Worm (Caenorhabditis elegans) whole organism, dauer: Measurements from ENCODE around the gene sra-38.

Source experiments
- unc-62 ChIP-seq: sonication (generic microtip); optimal IDR thresholded peaks from 2 replicates; lab custom pipeline; 2017; ENCODE audit warnings: missing biosample characterization, missing genetic modification reagents, missing genetic modification characterization

Gene sra-38

DNA sequence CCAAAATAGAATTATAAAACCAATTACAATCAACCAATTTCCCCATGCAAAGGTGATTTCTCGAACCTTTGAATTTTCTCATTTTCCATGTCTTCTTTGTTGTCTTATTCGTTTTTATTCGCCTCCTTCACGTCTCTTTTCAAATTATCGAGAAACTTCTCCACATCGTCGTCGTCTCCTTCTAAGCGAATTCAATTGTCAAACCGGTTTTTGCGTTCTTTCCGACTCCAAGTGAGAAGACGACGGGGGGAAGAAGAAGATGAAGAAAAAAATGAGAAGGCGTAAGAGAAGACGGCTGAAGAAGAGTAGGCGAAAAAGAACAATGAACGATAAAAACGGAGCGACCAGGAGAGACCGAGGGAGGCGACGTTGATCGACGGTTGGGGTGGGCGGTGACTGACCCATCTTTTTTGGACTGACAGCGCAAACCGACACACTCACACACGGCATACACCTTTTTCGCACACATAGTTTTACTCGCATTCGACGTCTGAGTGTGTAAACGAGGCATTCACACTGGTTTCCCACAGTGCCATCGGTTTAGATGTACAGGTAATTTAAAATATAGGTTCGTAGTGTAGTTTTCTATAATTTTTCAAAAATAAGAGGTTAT is 20.5 kb upstream of the sra-38 start:
- no peak for TF ChIP-seq unc-62 (GFP tag; lab: Kevin White, UChicago)

DNA sequence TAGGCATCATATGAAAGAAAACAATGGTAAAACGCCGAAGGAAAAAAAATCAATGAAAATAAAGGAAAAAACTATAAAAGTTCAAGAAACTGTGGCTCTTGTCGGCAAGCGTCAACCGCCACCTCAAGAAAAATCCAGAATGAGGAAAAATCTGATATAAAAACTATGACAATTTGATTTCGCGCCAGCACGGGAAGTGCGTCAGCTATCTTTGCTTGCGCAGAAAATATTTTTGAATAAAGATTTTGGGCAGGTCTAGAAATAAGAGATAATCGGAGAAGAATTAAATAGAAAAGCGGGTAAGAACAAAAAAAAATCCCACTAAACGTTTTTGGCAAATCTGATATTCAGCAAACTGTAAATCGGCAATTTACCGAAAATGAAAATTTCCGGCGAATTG is 18.2 kb upstream of the sra-38 start:
- TF ChIP-seq unc-62 (GFP tag; lab: Kevin White, UChicago): no peak

DNA sequence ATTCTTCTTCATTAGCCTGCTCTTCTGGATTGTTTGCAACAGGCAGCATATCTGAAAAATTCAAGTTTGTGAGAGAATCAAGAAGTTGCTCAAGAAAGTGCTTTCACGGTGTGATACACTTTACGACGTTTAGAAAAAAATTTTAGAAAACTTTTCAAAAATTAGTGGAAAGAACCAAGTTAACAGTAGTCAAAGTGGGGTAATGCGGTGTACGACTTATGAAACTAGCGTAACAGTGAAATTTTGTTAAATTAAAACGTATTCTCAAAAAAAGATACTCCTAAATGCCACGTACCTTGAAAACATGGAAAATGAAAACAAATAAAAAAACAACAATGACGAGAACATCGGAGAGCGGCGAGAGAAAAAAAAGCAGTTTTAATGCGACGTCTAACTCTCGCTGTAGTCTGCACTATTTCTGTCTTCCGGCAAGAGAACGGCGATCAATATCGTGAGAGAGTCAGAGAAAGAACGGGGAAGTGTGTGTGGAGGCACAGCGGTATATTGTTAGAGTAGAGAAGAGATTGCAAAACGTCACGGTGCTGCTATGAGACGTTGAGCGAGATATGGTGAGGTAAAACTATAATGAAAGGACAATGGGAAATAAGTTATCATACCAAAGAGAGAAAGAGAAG is 17.3 kb upstream of the sra-38 start, which contains the start of gene ekl-5:
Gene ekl-5 (minus strand): TSS at position 51 of the 635 bp plus-strand sequence.
- no peak for TF ChIP-seq unc-62 (GFP tag; lab: Kevin White, UChicago)

DNA sequence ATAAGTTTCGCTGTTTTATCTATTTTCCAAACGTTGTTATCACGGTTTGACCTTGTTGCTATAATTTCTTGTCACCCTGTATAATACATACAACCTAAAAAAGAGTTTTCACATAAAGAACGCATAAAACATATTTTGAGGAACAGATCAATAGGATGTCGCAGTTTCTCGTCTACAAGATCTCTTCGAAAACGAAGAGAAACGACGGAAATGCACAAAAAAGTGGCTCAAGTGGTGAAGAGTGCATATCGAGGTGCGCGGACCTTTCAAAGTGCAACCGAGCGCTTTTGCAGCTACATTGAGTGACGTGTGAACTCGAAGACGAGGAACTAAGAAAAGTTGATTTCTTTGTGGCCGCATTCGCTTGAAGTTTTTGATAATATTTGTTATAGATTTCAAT is 14.3 kb upstream of the sra-38 start, which contains the start of gene Y26E6A.2:
Gene Y26E6A.2 (minus strand): TSS at position 101 of the 400 bp plus-strand sequence.
- no peak for TF ChIP-seq unc-62 (GFP tag; lab: Kevin White, UChicago)

DNA sequence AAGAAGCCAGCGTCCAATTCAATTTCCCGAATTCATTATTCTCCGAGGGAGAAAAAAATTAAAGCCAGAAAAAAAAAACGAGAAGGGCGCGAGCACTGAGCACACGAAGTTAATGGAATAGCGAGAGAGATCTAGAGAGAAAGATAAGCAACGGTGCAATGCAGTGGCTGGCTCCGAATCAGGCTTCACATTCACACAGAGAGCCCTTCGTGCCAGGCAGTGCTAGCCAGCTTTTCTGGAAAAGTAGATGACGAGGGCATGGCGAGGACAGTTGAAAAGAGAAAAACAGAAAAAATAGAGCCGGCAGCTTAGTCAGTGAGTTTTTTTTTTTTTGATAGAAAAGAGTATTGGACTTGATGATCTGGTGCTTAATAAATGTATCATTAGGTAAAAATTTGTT is 13.7 kb upstream of the sra-38 start:
- TF ChIP-seq unc-62 (GFP tag; lab: Kevin White, UChicago): no peak

DNA sequence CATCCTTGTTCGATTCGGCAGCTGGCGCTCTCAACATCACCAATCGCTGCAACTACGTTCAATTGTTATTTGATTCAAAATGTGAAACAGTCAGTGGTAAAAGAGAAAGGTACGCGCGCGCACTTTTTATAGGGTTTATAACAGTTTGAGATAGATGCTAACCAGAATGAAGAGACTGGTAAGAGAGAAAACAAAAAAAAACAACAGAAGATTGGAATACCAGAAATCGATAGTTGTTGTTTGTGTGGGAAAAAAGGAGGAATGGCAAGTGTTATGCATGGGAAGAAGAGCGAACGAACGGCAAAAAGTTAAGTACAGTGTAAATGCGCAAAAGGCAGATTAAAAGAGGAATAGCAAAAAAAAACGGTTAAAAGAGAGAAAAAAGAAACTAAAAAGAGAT is 9.9 kb upstream of the sra-38 start, which contains the start of gene Y26E6A.3:
Gene Y26E6A.3 (minus strand): TSS at position 101 of the 400 bp plus-strand sequence.
- no peak for TF ChIP-seq unc-62 (GFP tag; lab: Kevin White, UChicago)

DNA sequence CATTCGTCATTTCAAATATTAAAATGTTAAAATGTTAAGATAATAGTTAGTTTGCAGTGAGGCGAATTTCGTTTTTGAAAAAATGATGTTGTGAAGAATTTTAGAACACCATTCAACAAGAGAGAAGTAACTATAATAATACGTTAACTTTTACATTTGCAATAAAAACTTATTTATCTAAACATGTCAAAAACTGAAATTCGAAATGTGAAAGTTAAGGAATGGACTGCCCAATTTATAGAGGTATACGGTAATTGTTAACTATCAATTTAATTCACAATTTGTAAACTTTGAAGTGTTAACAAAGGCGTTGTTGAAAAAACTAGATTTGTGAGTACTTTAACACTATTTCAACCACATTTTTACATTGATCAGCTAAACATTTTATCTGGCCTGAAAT is 3.8 kb upstream of the sra-38 start:
- TF ChIP-seq unc-62 (GFP tag; lab: Kevin White, UChicago): no peak

DNA sequence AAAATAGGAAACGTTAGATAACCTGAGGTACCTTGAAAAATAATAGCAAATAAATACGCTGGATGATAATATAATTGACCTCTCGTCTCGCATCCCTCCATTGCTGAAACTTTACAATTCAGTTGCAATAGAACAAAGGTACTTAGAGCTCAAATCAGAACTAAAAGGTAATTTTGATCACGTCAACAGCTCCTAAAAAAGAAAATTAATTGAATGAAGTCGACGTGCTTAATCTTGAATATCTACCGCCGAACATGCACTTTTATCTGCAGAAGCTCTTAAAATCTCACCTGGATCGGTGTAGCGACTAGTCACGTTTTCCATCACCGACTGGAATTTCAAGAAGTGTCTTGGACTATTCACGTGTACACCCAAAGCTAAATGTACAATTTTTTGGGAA is 3.4 kb upstream of the sra-38 start, which contains the start of gene sra-39:
Gene sra-39 (minus strand): TSS at position 101 of the 400 bp plus-strand sequence.
- TF ChIP-seq unc-62 (GFP tag; lab: Kevin White, UChicago): no peak

DNA sequence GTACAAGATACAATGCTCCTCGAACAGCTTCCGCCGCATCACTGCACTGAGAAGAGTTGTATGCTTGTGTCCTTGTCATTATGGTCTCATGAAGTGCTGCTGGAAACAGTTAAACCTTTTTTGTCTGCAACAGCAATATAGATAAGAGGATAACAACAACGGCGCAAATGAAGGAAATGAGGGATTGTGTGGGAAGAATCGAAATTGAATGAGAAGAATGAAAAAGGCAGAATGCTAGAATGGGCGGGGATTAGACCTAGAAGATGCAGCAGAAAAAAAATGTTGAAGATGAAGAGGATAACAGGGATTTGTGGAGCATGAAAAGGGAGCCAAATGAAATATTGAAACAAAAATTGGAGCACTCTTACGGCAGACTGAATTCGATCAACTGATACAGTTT is 6.7 kb downstream of the sra-38 start, which contains the start of gene sra-37:
Gene sra-37 (minus strand): TSS at position 101 of the 400 bp plus-strand sequence.
- no peak for TF ChIP-seq unc-62 (GFP tag; lab: Kevin White, UChicago)

DNA sequence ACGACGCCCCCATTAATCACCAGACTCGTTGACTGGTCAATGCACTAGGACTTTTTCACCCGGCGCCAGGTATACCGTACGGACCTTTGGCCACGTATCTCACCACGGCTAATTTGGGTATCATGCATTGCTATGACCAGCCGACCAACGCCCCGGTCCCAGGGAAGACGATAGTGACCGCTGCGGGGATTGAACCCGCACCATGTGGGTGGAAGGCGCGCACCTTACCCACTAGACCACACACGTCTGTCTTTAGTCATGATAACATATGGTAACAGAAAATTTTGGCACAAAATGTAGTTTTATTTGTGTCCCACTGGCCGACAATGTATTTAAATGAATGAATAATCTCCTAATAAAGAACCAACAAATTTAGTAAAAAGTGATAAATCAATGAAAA is 13.8 kb downstream of the sra-38 start:
- no peak for TF ChIP-seq unc-62 (GFP tag; lab: Kevin White, UChicago)

DNA sequence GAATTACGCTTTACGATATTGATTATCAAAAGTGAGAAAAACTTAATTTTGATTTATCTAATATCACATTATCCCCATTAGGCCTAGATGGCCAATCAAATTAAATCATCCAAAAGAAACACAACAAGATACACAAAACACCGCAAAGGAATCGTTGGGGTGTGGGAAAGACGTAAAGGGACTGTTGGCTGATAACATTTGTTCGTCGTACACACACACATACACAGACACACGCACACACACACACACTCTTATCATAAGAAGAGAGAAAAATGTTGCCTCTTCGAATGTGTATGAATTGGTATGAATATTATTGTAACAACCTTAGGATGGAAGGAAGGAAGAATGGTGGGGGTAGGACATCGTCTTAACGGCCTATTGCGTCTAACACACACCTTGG is 14.8 kb downstream of the sra-38 start:
- TF ChIP-seq unc-62 (GFP tag; lab: Kevin White, UChicago): no peak

DNA sequence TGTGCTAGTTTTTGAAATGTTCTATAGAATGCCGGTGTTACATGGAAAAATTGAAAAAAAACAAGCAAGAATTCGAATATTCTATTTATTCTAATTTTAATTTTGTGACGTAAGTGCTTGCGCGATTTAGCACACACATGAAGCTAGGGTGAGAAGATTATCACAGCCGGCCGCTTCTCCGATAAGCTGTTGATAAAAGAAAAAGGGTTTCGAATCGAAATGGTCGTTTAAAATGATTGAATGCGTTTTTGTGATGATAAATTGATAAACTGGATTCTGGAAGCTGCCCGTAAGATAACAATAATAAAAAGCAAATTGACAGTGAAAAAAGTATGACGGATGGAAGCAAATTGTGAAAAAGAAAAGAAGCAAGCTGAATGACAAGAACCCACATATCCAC is 15.8 kb downstream of the sra-38 start:
- no peak for TF ChIP-seq unc-62 (GFP tag; lab: Kevin White, UChicago)

DNA sequence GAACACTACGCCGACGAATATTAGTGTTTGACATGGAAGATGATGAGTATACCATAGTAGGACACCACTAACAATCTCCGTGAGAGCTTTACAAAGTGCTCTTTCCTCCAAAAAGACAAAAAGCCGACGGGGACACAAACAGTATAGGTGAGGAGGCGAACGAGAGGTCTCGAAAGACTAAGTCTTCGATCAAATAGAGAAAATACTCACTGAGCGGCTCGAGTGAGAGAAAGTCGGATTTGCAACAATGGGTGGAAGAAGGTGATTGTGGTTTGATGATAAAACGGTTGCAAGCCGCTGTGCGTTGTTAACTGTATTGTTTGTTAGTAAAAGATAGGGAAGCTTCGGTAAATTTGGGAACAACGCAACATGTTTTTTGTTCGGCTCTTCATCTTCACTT is 17.3 kb downstream of the sra-38 start, which contains the start of gene hlb-1:
Gene hlb-1 (minus strand): TSS at position 101 of the 400 bp plus-strand sequence.
- no peak for TF ChIP-seq unc-62 (GFP tag; lab: Kevin White, UChicago)

DNA sequence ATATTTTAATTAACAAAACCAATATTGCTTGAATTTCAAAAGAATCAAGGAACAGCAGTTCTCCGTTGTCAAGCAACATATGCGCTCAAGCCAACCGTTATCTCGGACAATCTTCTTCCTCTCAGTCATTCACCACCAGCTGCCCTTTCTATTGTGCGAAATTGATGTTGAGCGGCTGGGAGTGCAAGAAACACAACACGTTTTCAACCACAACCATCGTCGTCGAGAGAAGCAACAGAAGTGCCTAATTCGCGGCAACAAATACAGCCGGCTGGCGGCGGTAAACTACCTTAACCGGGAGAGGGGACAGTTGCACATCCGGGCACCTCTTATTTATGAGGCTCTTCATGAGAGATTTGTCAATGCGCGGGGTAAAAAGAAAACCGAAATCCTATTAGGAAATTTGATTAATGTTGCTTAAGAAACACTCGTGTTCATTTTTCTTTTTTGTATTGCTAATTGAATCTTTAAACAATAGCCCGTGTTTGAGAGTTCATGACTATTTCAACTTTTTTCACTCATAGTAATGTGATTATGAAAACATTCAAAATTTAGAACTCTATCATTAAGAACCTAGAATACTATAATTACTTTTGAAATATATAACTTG is 18.1 kb downstream of the sra-38 start:
- TF ChIP-seq unc-62 (GFP tag; lab: Kevin White, UChicago): no peak

DNA sequence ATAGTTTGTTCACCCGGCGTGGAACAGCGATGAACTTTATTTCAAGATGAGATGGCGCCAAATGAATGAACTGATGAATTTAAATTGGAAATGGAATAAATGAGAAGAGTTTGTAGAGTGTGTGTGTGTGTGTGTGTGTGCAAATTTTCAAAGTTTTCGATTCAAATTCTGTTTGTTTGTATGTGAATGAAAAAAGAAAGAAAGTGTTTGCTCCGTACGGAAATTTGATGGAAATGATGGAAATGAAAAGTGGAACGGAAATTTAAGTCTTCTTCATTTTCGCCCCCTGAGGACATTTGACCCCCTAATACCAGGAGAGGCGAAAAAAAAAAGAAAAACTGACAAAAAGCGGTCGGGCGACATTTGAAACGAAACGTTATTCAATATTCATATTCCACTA is 21.9 kb downstream of the sra-38 start:
- TF ChIP-seq unc-62 (GFP tag; lab: Kevin White, UChicago): no peak

DNA sequence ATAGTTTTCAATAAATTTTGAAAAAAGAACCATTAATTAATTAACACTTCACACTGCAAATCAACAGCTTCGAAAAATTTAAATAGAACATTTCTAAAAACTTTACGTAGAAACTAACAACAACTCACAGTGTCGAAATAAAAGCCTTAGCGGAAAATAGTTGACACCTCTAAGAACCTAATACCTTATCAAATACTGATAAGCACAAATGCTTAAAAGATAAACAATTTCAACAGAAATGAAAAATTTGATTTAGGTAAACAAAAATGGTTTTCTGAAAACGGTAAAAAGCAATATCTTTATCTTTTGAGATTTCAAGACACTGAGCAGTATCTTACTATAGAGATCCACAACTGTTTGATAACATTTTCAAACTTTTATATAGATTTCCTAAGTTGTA is 23.1 kb downstream of the sra-38 start:
- TF ChIP-seq unc-62 (GFP tag; lab: Kevin White, UChicago): no peak
